Worm (Caenorhabditis elegans): Measurements from ENCODE around the gene F09B12.3.

DNA sequence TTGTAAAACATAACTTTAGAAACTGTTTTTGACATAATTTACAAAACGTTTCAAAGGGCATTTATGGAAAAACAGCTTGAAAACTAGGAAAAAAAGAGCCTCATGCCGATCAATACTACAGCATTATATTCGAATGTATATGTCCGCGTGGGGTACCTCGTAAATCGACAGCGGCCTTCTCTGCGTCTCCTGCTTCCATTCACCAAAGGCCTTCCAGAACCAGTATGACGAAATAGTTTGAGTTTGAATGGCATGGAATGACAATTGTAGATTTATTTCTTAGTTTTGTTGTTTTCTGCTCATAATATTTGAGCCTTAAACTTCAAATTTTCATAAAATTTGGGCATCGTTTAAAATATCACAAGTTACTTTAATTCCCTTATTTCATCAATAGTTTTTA, 52.4 kb downstream of the F09B12.3 start:
- no peak for TF ChIP-seq ceh-13 (GFP tag; optimal IDR thresholded peaks at IDR 0.05)
- no peak for TF ChIP-seq ama-1 (optimal IDR thresholded peaks at IDR 0.05)
- TF ChIP-seq hmbx-1 (tag; optimal IDR thresholded peaks at IDR 0.05): no peak
- TF ChIP-seq scrt-1 (GFP tag; IDR thresholded peaks at IDR 0.05): no peak
- TF ChIP-seq ceh-36 (tag; optimal IDR thresholded peaks at IDR 0.05): no peak
- TF ChIP-seq hmg-4 (GFP tag; optimal IDR thresholded peaks at IDR 0.05): no peak
- no peak for TF ChIP-seq tra-4 (tag; optimal IDR thresholded peaks at IDR 0.05)
- no peak for TF ChIP-seq B0310.2 (tag; optimal IDR thresholded peaks at IDR 0.05)
- no peak for TF ChIP-seq tbx-37 (GFP tag; conservative IDR thresholded peaks at IDR 0.05)
- TF ChIP-seq ets-7 (tag; optimal IDR thresholded peaks at IDR 0.05): no peak
- no peak for TF ChIP-seq F13C5.2 (tag; optimal IDR thresholded peaks at IDR 0.05)
- no peak for TF ChIP-seq pes-1 (GFP tag; IDR thresholded peaks at IDR 0.05)
- TF ChIP-seq flt-1 (GFP tag; IDR thresholded peaks at IDR 0.05): no peak
- no peak for TF ChIP-seq tbx-11 (GFP tag; IDR thresholded peaks at IDR 0.05)
